Fruit fly (Drosophila melanogaster): ENCODE measurements around the gene Uba4.

Uba4 gene

dm6 chr2L:8496269-8496668, 20.9 kb upstream of the Uba4 start, which contains the start of gene Bace:
Gene Bace, minus strand, starts transcription at chr2L:8496307.
- TF ChIP-seq CG9705 (GFP tag; optimal IDR thresholded peaks at IDR 0.05): no peak
- TF ChIP-seq Vsx2 (GFP tag; optimal IDR thresholded peaks at IDR 0.05; ENCODE audit: partially characterized antibody): no peak
- TF ChIP-seq dmrt93B (GFP tag; optimal IDR thresholded peaks at IDR 0.05): no peak
- TF ChIP-seq GATAd (GFP tag; optimal IDR thresholded peaks at IDR 0.05): no peak
- no peak for TF ChIP-seq CrebA (GFP tag; optimal IDR thresholded peaks at IDR 0.05; ENCODE audit: borderline replicate concordance)

dm6 chr2L:8506729-8507128, 10.5 kb upstream of the Uba4 start, which contains the start of gene Dh31:
Gene Dh31, minus strand, starts transcription at chr2L:8506845.
- no peak for TF ChIP-seq CrebA (GFP tag; optimal IDR thresholded peaks at IDR 0.05; ENCODE audit: borderline replicate concordance)
- no peak for TF ChIP-seq rgr (GFP tag; optimal IDR thresholded peaks at IDR 0.05)
- TF ChIP-seq HLH106 (tag; optimal IDR thresholded peaks at IDR 0.05): no peak
- no peak for TF ChIP-seq dl (GFP tag; optimal IDR thresholded peaks at IDR 0.05; ENCODE audit: insufficient read depth in 1 of 2, partially characterized antibody in 2 of 2)
- TF ChIP-seq CG9705 (GFP tag; optimal IDR thresholded peaks at IDR 0.05): no peak
- TF ChIP-seq lola (GFP tag; optimal IDR thresholded peaks at IDR 0.05): no peak
- no peak for TF ChIP-seq Myc (optimal IDR thresholded peaks at IDR 0.05)
- no peak for TF ChIP-seq Jra (GFP tag; optimal IDR thresholded peaks at IDR 0.05)
- TF ChIP-seq Hr83 (GFP tag; optimal IDR thresholded peaks at IDR 0.05; ENCODE audit: poor library complexity, severe bottlenecking): no peak
- TF ChIP-seq fru (GFP tag; optimal IDR thresholded peaks at IDR 0.05): no peak
- no peak for TF ChIP-seq OdsH (GFP tag; optimal IDR thresholded peaks at IDR 0.05)

- TF ChIP-seq dsf (GFP tag; optimal IDR thresholded peaks at IDR 0.05; ENCODE audit: borderline replicate concordance): no peak
- TF ChIP-seq sv (GFP tag; optimal IDR thresholded peaks at IDR 0.05): peak; percentile 7
- peak; percentile 74 for TF ChIP-seq Myc (optimal IDR thresholded peaks at IDR 0.05)
- TF ChIP-seq Dif (GFP tag; optimal IDR thresholded peaks at IDR 0.05; ENCODE audit: partially characterized antibody): no peak
- TF ChIP-seq tai (GFP tag; optimal IDR thresholded peaks at IDR 0.05): no peak
Measured at dm6 chr2L:8511723-8512122, 5.5 kb upstream of the Uba4 start, which contains the start of gene CG13096. Gene CG13096, minus strand, starts transcription at chr2L:8511866.

dm6 chr2L:8514748-8515147, 2.5 kb upstream of the Uba4 start, which contains the start of the genes CG13097 and PIG-U:
Gene CG13097, minus strand, starts transcription at chr2L:8514868.
Gene PIG-U, plus strand, starts transcription at chr2L:8515096.
- peak; percentile 80 for TF ChIP-seq psq (GFP tag; optimal IDR thresholded peaks at IDR 0.05)
- peak; percentile 94 for TF ChIP-seq Hr83 (GFP tag; optimal IDR thresholded peaks at IDR 0.05; ENCODE audit: poor library complexity, severe bottlenecking)
- peak; percentile 62 for TF ChIP-seq GATAd (GFP tag; optimal IDR thresholded peaks at IDR 0.05)
- no peak for TF ChIP-seq rgr (GFP tag; optimal IDR thresholded peaks at IDR 0.05)
- no peak for TF ChIP-seq Hr78 (GFP tag; optimal IDR thresholded peaks at IDR 0.05)
- peak; percentile 20 for TF ChIP-seq Mio (GFP tag; optimal IDR thresholded peaks at IDR 0.05)
- no peak for TF ChIP-seq CrebA (GFP tag; optimal IDR thresholded peaks at IDR 0.05; ENCODE audit: borderline replicate concordance)
- TF ChIP-seq foxo (GFP tag; optimal IDR thresholded peaks at IDR 0.05): peak; percentile 65 to 93
- peak; percentile 90 for TF ChIP-seq Jra (GFP tag; optimal IDR thresholded peaks at IDR 0.05)
- no peak for TF ChIP-seq Dfd (GFP tag; optimal IDR thresholded peaks at IDR 0.05)
- TF ChIP-seq brk (GFP tag; optimal IDR thresholded peaks at IDR 0.05): no peak
- peak; percentile 79 for TF ChIP-seq CG9705 (GFP tag; optimal IDR thresholded peaks at IDR 0.05)
- no peak for TF ChIP-seq jim (GFP tag; optimal IDR thresholded peaks at IDR 0.05)
- TF ChIP-seq Hnf4 (GFP tag; optimal IDR thresholded peaks at IDR 0.05): peak; percentile 93
- TF ChIP-seq HLH106 (tag; optimal IDR thresholded peaks at IDR 0.05): peak; percentile 88
- peak; percentile 2 for TF ChIP-seq Rel (GFP tag; optimal IDR thresholded peaks at IDR 0.05)
- TF ChIP-seq Rel (tag; optimal IDR thresholded peaks at IDR 0.05): peak; percentile 62
- peak; percentile 89 for TF ChIP-seq br (GFP tag; optimal IDR thresholded peaks at IDR 0.05)
- TF ChIP-seq fru (GFP tag; optimal IDR thresholded peaks at IDR 0.05): peak; percentile 86
- TF ChIP-seq OdsH (GFP tag; optimal IDR thresholded peaks at IDR 0.05): peak; percentile 85
- peak; percentile 66 for TF ChIP-seq CG32264 (GFP tag; optimal IDR thresholded peaks at IDR 0.05)
- TF ChIP-seq sv (GFP tag; optimal IDR thresholded peaks at IDR 0.05): peak; percentile 78
- peak; percentile 93 for TF ChIP-seq h (GFP tag; optimal IDR thresholded peaks at IDR 0.05)
- TF ChIP-seq ey (GFP tag; optimal IDR thresholded peaks at IDR 0.05): peak; percentile 89
- TF ChIP-seq Dif (GFP tag; optimal IDR thresholded peaks at IDR 0.05; ENCODE audit: partially characterized antibody): no peak
- TF ChIP-seq dsf (GFP tag; optimal IDR thresholded peaks at IDR 0.05; ENCODE audit: borderline replicate concordance): peak; percentile 88

Measured in whole organism, wandering third instar larva.